Worm (Caenorhabditis elegans): ENCODE data around the gene arrd-19.

ce11 chrV:3284629-3285028 is 30.7 kb downstream of the arrd-19 start, which contains the start of gene F35F10.5:
- TF ChIP-seq F13C5.2 (tag; optimal IDR thresholded peaks at IDR 0.05), result no peak
- no peak for TF ChIP-seq scrt-1 (GFP tag; IDR thresholded peaks at IDR 0.05)
- no peak for TF ChIP-seq hnd-1 (tag; optimal IDR thresholded peaks at IDR 0.05)
- no peak for TF ChIP-seq ama-1 (optimal IDR thresholded peaks at IDR 0.05)
- TF ChIP-seq B0310.2 (tag; optimal IDR thresholded peaks at IDR 0.05), result no peak
- no peak for TF ChIP-seq ets-7 (tag; optimal IDR thresholded peaks at IDR 0.05)
- TF ChIP-seq sea-1 (GFP tag; conservative IDR thresholded peaks at IDR 0.05), result no peak

All from whole organism, early embryonic.